Worm (Caenorhabditis elegans) whole organism, L2 larva: ENCODE data around the gene T06E4.7.

ENCODE experiments used
- F13H6.1 ChIP-seq: sonication (generic microtip); optimal IDR thresholded peaks from 2 replicates; lab custom pipeline; 2016; ENCODE audit warnings: missing genetic modification characterization, missing compliant biosample characterization
- ama-1 ChIP-seq: fragments of 150-350 bp; optimal IDR thresholded peaks from 2 replicates; lab custom pipeline; 2018; ENCODE audit warnings: inconsistent platforms
- crh-2 ChIP-seq: sonication (generic microtip); optimal IDR thresholded peaks from 2 replicates; lab custom pipeline; 2017; ENCODE audit warnings: missing biosample characterization, missing genetic modification characterization
- fos-1 ChIP-seq: fragments of 150-350 bp; optimal IDR thresholded peaks from 2 replicates; lab custom pipeline; 2014; ENCODE audit warnings: missing biosample characterization, missing genetic modification characterization
- gmeb-1 ChIP-seq: fragments of 150-350 bp; optimal IDR thresholded peaks from 2 replicates; lab custom pipeline; 2014; ENCODE audit warnings: missing biosample characterization, missing genetic modification characterization
- lin-39 ChIP-seq: fragments of 150-350 bp; optimal IDR thresholded peaks from 2 replicates; lab custom pipeline; 2014; ENCODE audit warnings: missing biosample characterization, missing genetic modification reagents, missing genetic modification characterization
- sem-4 ChIP-seq: fragments of 150-350 bp; optimal IDR thresholded peaks from 2 replicates; lab custom pipeline; 2014; ENCODE audit warnings: missing biosample characterization, missing genetic modification reagents, missing genetic modification characterization
- skn-1 ChIP-seq: sonication (generic microtip); optimal IDR thresholded peaks from 2 replicates; lab custom pipeline; 2017; ENCODE audit warnings: missing biosample characterization, missing genetic modification characterization
- snpc-4 ChIP-seq: fragments of 150-350 bp; optimal IDR thresholded peaks from 2 replicates; lab custom pipeline; 2014; ENCODE audit warnings: missing biosample characterization, missing genetic modification characterization
- unc-62 ChIP-seq: fragments of 150-350 bp; optimal IDR thresholded peaks from 2 replicates; lab custom pipeline; 2014; ENCODE audit warnings: missing biosample characterization, missing genetic modification reagents, missing genetic modification characterization

DNA sequence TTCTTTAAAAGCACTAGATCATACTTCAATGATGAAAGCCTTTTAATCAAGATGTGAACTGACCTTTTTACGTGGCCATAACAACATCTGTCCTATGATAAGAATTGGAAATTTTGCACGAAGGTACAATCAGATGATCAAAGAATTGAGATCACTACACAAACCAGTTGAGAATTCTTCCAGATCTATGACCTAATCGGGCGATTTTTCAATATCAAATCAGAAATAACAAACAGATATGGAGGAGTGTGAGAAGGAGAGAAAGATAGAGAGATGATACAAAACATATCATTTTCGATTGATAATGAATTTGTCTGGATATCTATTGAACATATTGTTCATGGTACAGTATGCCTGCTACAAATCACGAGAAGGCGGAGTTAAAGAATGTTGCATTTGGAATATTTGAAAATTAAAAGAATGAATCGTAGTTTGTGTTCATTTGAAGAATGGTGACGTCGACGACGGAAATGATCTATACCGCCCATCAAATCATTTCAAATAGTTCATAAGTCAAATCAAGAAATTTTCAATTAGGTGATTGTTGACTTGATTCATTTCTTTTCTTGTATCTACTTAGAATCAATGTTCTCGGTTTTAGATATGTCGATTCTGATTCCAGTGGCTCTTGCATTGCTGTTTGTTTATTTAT lies 28.1 kb downstream of the T06E4.7 start, which contains the start of gene cyp-29A4:
- TF ChIP-seq sem-4 (no peak), skn-1 (tag; lab: Kevin White, UChicago) (no peak), snpc-4 (tag; lab: Kevin White, UChicago) (no peak), crh-2 (tag; lab: Kevin White, UChicago) (no peak), gmeb-1 (no peak), ama-1 (lab: Kevin White, UChicago) (no peak), F13H6.1 (tag; lab: Kevin White, UChicago) (no peak), fos-1 (tag; lab: Kevin White, UChicago) (no peak), lin-39 (no peak), unc-62 (no peak)
